Fruit fly (Drosophila melanogaster) whole organism, embryonic: Measurements from ENCODE around the gene Sirt6.

ENCODE experiments used
- Atf-2 ChIP-seq: fragments of 200-800 bp; sonication (Bioruptor generic); optimal IDR thresholded peaks from 2 replicates; lab custom pipeline; 2016; ENCODE audit warnings: missing biosample characterization, missing genetic modification characterization
- CG10267 ChIP-seq: fragments of 200-800 bp; sonication (Bioruptor generic); optimal IDR thresholded peaks from 2 replicates; lab custom pipeline; 2018; ENCODE audit warnings: missing biosample characterization, mild to moderate bottlenecking, missing genetic modification characterization, moderate library complexity
- CG10321 ChIP-seq: fragments of 200-800 bp; sonication (Bioruptor generic); IDR thresholded peaks from 2 replicates; pipeline ENCODE4 v1.3.6; 2022; ENCODE audit warnings: missing biosample characterization, missing genetic modification characterization
- CG10462 ChIP-seq: fragments of 200-800 bp; sonication (Bioruptor generic); optimal IDR thresholded peaks from 2 replicates; lab custom pipeline; 2016; ENCODE audit warnings: missing biosample characterization, missing genetic modification characterization
- CG10654 ChIP-seq: fragments of 200-800 bp; sonication (Bioruptor generic); optimal IDR thresholded peaks from 2 replicates; lab custom pipeline; 2016; ENCODE audit warnings: missing biosample characterization, missing genetic modification characterization
- CG10959 ChIP-seq: fragments of 200-800 bp; sonication (Bioruptor generic); IDR thresholded peaks from 2 replicates; pipeline ENCODE4 v1.3.6; 2022; ENCODE audit warnings: missing biosample characterization, missing genetic modification characterization
- CG11085 ChIP-seq: fragments of 200-800 bp; sonication (Bioruptor generic); IDR thresholded peaks from 2 replicates; pipeline ENCODE4 v1.3.6; 2022; ENCODE audit warnings: missing biosample characterization, missing genetic modification characterization
- CG11560 ChIP-seq: fragments of 200-800 bp; sonication (Bioruptor generic); IDR thresholded peaks from 3 replicates; pipeline ENCODE4 v1.3.6; 2022; ENCODE audit warnings: missing biosample characterization, missing genetic modification characterization
- CG13296 ChIP-seq: fragments of 200-800 bp; sonication (Bioruptor generic); optimal IDR thresholded peaks from 3 replicates; lab custom pipeline; 2018; ENCODE audit warnings: missing biosample characterization, mild to moderate bottlenecking, missing genetic modification characterization
- CG15479 ChIP-seq: fragments of 200-800 bp; sonication (Bioruptor generic); optimal IDR thresholded peaks from 3 replicates; lab custom pipeline; 2019; ENCODE audit warnings: missing biosample characterization, mild to moderate bottlenecking, missing genetic modification characterization, moderate library complexity
- CG17912 ChIP-seq: fragments of 200-800 bp; sonication (Bioruptor generic); optimal IDR thresholded peaks from 2 replicates; lab custom pipeline; 2018; ENCODE audit warnings: missing biosample characterization, mild to moderate bottlenecking, missing genetic modification characterization
- CG18262 ChIP-seq: fragments of 200-800 bp; optimal IDR thresholded peaks from 3 replicates; lab custom pipeline; 2019; ENCODE audit warnings: missing biosample characterization, mild to moderate bottlenecking, missing genetic modification characterization, moderate library complexity
- CG2120 ChIP-seq: fragments of 200-800 bp; sonication (Bioruptor generic); optimal IDR thresholded peaks from 3 replicates; lab custom pipeline; 2016; ENCODE audit warnings: missing biosample characterization, missing genetic modification characterization
- CG2712 ChIP-seq: fragments of 200-800 bp; optimal IDR thresholded peaks from 3 replicates; lab custom pipeline; 2019; ENCODE audit warnings: missing biosample characterization, mild to moderate bottlenecking, missing genetic modification characterization, moderate library complexity
- CG33557 ChIP-seq: fragments of 200-800 bp; sonication (Bioruptor generic); optimal IDR thresholded peaks from 2 replicates; lab custom pipeline; 2019; ENCODE audit warnings: missing biosample characterization, mild to moderate bottlenecking, missing genetic modification characterization, moderate library complexity
- CG34422 ChIP-seq: fragments of 200-800 bp; sonication (Bioruptor generic); IDR thresholded peaks from 3 replicates; pipeline ENCODE4 v1.3.6; 2022; ENCODE audit warnings: missing biosample characterization, missing genetic modification characterization
- CG3838 ChIP-seq: fragments of 200-800 bp; sonication (Bioruptor generic); optimal IDR thresholded peaks from 3 replicates; lab custom pipeline; 2016; ENCODE audit warnings: missing biosample characterization, missing genetic modification characterization
- CG3995 ChIP-seq: fragments of 200-800 bp; sonication (Bioruptor generic); optimal IDR thresholded peaks from 3 replicates; lab custom pipeline; 2016; ENCODE audit warnings: missing biosample characterization, missing genetic modification characterization
- CG42726 ChIP-seq: fragments of 200-800 bp; sonication (Bioruptor generic); IDR thresholded peaks from 2 replicates; pipeline ENCODE4 v1.3.6; 2022; ENCODE audit warnings: missing biosample characterization, missing genetic modification characterization; ENCODE audit not compliant: partially characterized antibody
- CG4730 ChIP-seq: fragments of 200-800 bp; sonication (Bioruptor generic); IDR thresholded peaks from 2 replicates; pipeline ENCODE4 v1.3.6; 2022; ENCODE audit warnings: missing biosample characterization, missing genetic modification characterization
- CG4820 ChIP-seq: fragments of 200-800 bp; sonication (Bioruptor generic); optimal IDR thresholded peaks from 3 replicates; lab custom pipeline; 2016; ENCODE audit warnings: missing biosample characterization, missing genetic modification characterization
- CG7786 ChIP-seq: fragments of 200-800 bp; sonication (Bioruptor generic); optimal IDR thresholded peaks from 2 replicates; lab custom pipeline; 2016; ENCODE audit warnings: missing biosample characterization, missing genetic modification characterization
- CG8290 ChIP-seq, 3 experiments: fragments of 200-800 bp; sonication (Bioruptor generic); optimal IDR thresholded peaks; 2 replicates each; lab custom pipeline; 2016 to 2019; ENCODE audit warnings: missing biosample characterization in 3 of 3, missing genetic modification characterization in 3 of 3, mild to moderate bottlenecking in 2 of 3, moderate library complexity in 1 of 3
- CG9215 ChIP-seq: fragments of 200-800 bp; sonication (Bioruptor generic); IDR thresholded peaks from 2 replicates; pipeline ENCODE4 v1.3.6; 2022; ENCODE audit warnings: missing biosample characterization, missing genetic modification characterization
- CG9437 ChIP-seq: fragments of 200-800 bp; sonication (Bioruptor generic); optimal IDR thresholded peaks from 2 replicates; lab custom pipeline; 2018; ENCODE audit warnings: missing biosample characterization, mild to moderate bottlenecking, missing genetic modification characterization
- CG9727 ChIP-seq: fragments of 200-800 bp; sonication (Bioruptor generic); optimal IDR thresholded peaks from 3 replicates; lab custom pipeline; 2017; ENCODE audit warnings: missing biosample characterization, mild to moderate bottlenecking, missing genetic modification characterization
- CrebB ChIP-seq: fragments of 200-800 bp; sonication (Bioruptor generic); optimal IDR thresholded peaks from 3 replicates; lab custom pipeline; 2018; ENCODE audit warnings: missing biosample characterization, mild to moderate bottlenecking, missing genetic modification characterization
- ERR ChIP-seq: fragments of 200-800 bp; sonication (Bioruptor generic); optimal IDR thresholded peaks from 2 replicates; lab custom pipeline; 2016; ENCODE audit warnings: missing biosample characterization, missing genetic modification characterization
- Eip74EF ChIP-seq, 2 experiments: fragments of 200-800 bp in 1 of 2; fragments of >200 bp in 1 of 2; sonication (Bioruptor generic) in 1 of 2; optimal IDR thresholded peaks; 2 replicates each; lab custom pipeline; 2017 to 2019; ENCODE audit warnings: missing biosample characterization in 2 of 2, missing genetic modification characterization in 2 of 2, mild to moderate bottlenecking in 1 of 2, moderate library complexity in 1 of 2
- Fer1 ChIP-seq: fragments of 200-800 bp; sonication (Bioruptor generic); optimal IDR thresholded peaks from 2 replicates; lab custom pipeline; 2017; ENCODE audit warnings: missing biosample characterization, mild to moderate bottlenecking, missing genetic modification characterization
- HLH3B ChIP-seq: fragments of 200-800 bp; sonication (Bioruptor generic); IDR thresholded peaks from 2 replicates; pipeline ENCODE4 v1.3.6; 2022; ENCODE audit warnings: missing biosample characterization, missing genetic modification characterization
- Hsf ChIP-seq: fragments of 200-800 bp; sonication (Bioruptor generic); optimal IDR thresholded peaks from 3 replicates; lab custom pipeline; 2016; ENCODE audit warnings: missing biosample characterization, missing genetic modification characterization
- Med ChIP-seq: fragments of 200-800 bp; sonication (Bioruptor generic); peaks from one replicate; lab custom pipeline; 2016; ENCODE audit warnings: missing biosample characterization, missing genetic modification characterization, mild to moderate bottlenecking, inconsistent platforms, moderate library complexity
- NC2α ChIP-seq: fragments of 200-800 bp; sonication (Bioruptor generic); optimal IDR thresholded peaks from 2 replicates; lab custom pipeline; 2016; ENCODE audit warnings: missing biosample characterization, missing genetic modification characterization
- Usf ChIP-seq: fragments of 200-800 bp; sonication (Bioruptor generic); optimal IDR thresholded peaks from 2 replicates; lab custom pipeline; 2017; ENCODE audit warnings: missing genotype, missing biosample characterization, missing genetic modification characterization
- ara ChIP-seq: fragments of 200-800 bp; sonication (Bioruptor generic); IDR thresholded peaks from 2 replicates; pipeline ENCODE4 v1.3.6; 2022; ENCODE audit warnings: missing biosample characterization, missing genetic modification characterization
- bsh ChIP-seq, 2 experiments: fragments of 200-800 bp; sonication (Bioruptor generic); optimal IDR thresholded peaks; 2 replicates each; lab custom pipeline; 2017 to 2018; ENCODE audit warnings: mild to moderate bottlenecking in 2 of 2, missing biosample characterization in 2 of 2, missing genetic modification characterization in 2 of 2, moderate library complexity in 1 of 2
- cas ChIP-seq: fragments of 200-800 bp; sonication (Bioruptor generic); IDR thresholded peaks from 2 replicates; pipeline ENCODE4 v1.3.6; 2022; ENCODE audit warnings: missing biosample characterization, missing genetic modification characterization
- esg ChIP-seq: fragments of 200-800 bp; sonication (Bioruptor generic); conservative IDR thresholded peaks from 2 replicates; pipeline ENCODE4 v1.3.6; 2022; ENCODE audit warnings: missing biosample characterization, missing genetic modification characterization
- gfzf ChIP-seq: fragments of 200-800 bp; sonication (Bioruptor generic); optimal IDR thresholded peaks from 2 replicates; lab custom pipeline; 2016; ENCODE audit warnings: missing biosample characterization, mild to moderate bottlenecking, missing genetic modification characterization, moderate library complexity
- h ChIP-seq: fragments of >200 bp; optimal IDR thresholded peaks from 2 replicates; lab custom pipeline; 2017
- ind ChIP-seq: fragments of 200-800 bp; sonication (Bioruptor generic); optimal IDR thresholded peaks from 3 replicates; lab custom pipeline; 2016; ENCODE audit warnings: missing biosample characterization, missing genetic modification characterization
- insv ChIP-seq, 2 experiments: fragments of 200-800 bp; sonication (Bioruptor generic); optimal IDR thresholded peaks; 3 replicates each; lab custom pipeline; 2016 to 2018; ENCODE audit warnings: missing biosample characterization in 2 of 2, missing genetic modification characterization in 2 of 2
- org-1 ChIP-seq: fragments of 200-800 bp; sonication (Bioruptor generic); optimal IDR thresholded peaks from 2 replicates; lab custom pipeline; 2017; ENCODE audit warnings: missing biosample characterization, missing genetic modification characterization
- prd ChIP-seq, 3 experiments: fragments of >200 bp in 2 of 3; fragments of 200-800 bp in 1 of 3; sonication (Bioruptor generic) in 1 of 3; optimal IDR thresholded peaks in 2 of 3; IDR thresholded peaks in 1 of 3; 2 replicates in 2 of 3; 3 replicates in 1 of 3; pipeline versions ENCODE4 v1.3.6 to Lab custom; 2017 to 2022; ENCODE audit warnings: missing biosample characterization in 1 of 3, missing genetic modification characterization in 1 of 3
- scrt ChIP-seq: fragments of 200-800 bp; sonication (Bioruptor generic); optimal IDR thresholded peaks from 2 replicates; lab custom pipeline; 2018; ENCODE audit warnings: missing biosample characterization, mild to moderate bottlenecking, missing genetic modification characterization, moderate library complexity
- sna ChIP-seq: fragments of 200-800 bp; sonication (Bioruptor generic); IDR thresholded peaks from 2 replicates; pipeline ENCODE4 v1.3.6; 2022; ENCODE audit warnings: missing biosample characterization, missing genetic modification characterization; ENCODE audit not compliant: partially characterized antibody
- tgo ChIP-seq: fragments of 200-800 bp; sonication (Bioruptor generic); IDR thresholded peaks from 3 replicates; pipeline ENCODE4 v1.3.6; 2022; ENCODE audit warnings: missing biosample characterization, missing genetic modification characterization
- tx ChIP-seq: fragments of 200-800 bp; sonication (Bioruptor generic); optimal IDR thresholded peaks from 2 replicates; lab custom pipeline; 2016; ENCODE audit warnings: missing biosample characterization, missing genetic modification characterization

Gene Sirt6

dm6 chr3R:10265552-10266137 lies 4.0 kb upstream of the Sirt6 start (continued):
- peak; percentile 56; the same call in 1 of the 2 replicates for TF ChIP-seq cas
- peak; percentile 44 for TF ChIP-seq CG2712 (tag; lab: Kevin White, UChicago)
- TF ChIP-seq CG10959 (GFP tag; lab: Robert Waterston, UW), result no peak
- peak; percentile 1 for TF ChIP-seq CG15479
- peak; percentile 5 for TF ChIP-seq tx (GFP tag; lab: Kevin White, UChicago)
- no peak for TF ChIP-seq ara (GFP tag; lab: Robert Waterston, UW)
- TF ChIP-seq gfzf (GFP tag; lab: Kevin White, UChicago), result no peak
- peak; percentile 61 for TF ChIP-seq Fer1 (GFP tag; lab: Kevin White, UChicago)
- TF ChIP-seq CG10654 (GFP tag; lab: Kevin White, UChicago), result no peak
- peak; percentile 29 for TF ChIP-seq Usf (GFP tag; lab: Kevin White, UChicago)
- no peak for TF ChIP-seq CG42726 (GFP tag; lab: Robert Waterston, UW)
- no peak for TF ChIP-seq h (lab: Kevin White, UChicago)
- TF ChIP-seq CG9215 (GFP tag; lab: Robert Waterston, UW), result peak; percentile 81
- TF ChIP-seq Med (GFP tag; lab: Kevin White, UChicago), result peak; percentile 93
- TF ChIP-seq CG4730 (GFP tag; lab: Robert Waterston, UW), result no peak
- peak; percentile 63 for TF ChIP-seq CG7786 (GFP tag; lab: Kevin White, UChicago)
- TF ChIP-seq bsh (GFP tag; optimal IDR thresholded peaks at IDR 0.05; lab: Kevin White, UChicago), result peak in 1 of 2 experiments; percentile 49
- no peak for TF ChIP-seq org-1 (GFP tag; lab: Kevin White, UChicago)
- no peak for TF ChIP-seq CG4820
- peak; percentile 83 for TF ChIP-seq CG2120 (GFP tag; lab: Kevin White, UChicago)
- TF ChIP-seq CG11560, result peak; percentile 56; the same call in 1 of the 3 replicates
- no peak for TF ChIP-seq CG3838 (GFP tag; lab: Kevin White, UChicago)
- no peak for TF ChIP-seq NC2α (GFP tag; lab: Kevin White, UChicago)
- TF ChIP-seq Eip74EF (GFP tag; optimal IDR thresholded peaks at IDR 0.05; lab: Kevin White, UChicago), result peak in 1 of 2 experiments; percentile 59
- peak; percentile 62; the same call in 2 of the 3 replicates for TF ChIP-seq tgo
- peak; percentile 5 for TF ChIP-seq CG3995 (GFP tag; lab: Kevin White, UChicago)
- TF ChIP-seq CG17912 (GFP tag; lab: Kevin White, UChicago), result no peak
- TF ChIP-seq CG34422 (GFP tag; lab: Robert Waterston, UW), result no peak; the same call in 2 of the 3 replicates
- TF ChIP-seq CG10321, result no peak
- peak; percentile 62 for TF ChIP-seq CG13296 (GFP tag; lab: Kevin White, UChicago)
- TF ChIP-seq Hsf, result peak; percentile 18
- TF ChIP-seq CG9437 (GFP tag; lab: Kevin White, UChicago), result peak; percentile 16
- TF ChIP-seq CG11085 (GFP tag; lab: Robert Waterston, UW), result 0 out of 2 replicates have a peak, but pooled peaks have one; percentile 39
- TF ChIP-seq HLH3B (GFP tag; lab: Robert Waterston, UW), result peak; percentile 27; the same call in 1 of the 2 replicates
- TF ChIP-seq scrt (GFP tag; lab: Kevin White, UChicago), result peak; percentile 24
- TF ChIP-seq CG10462 (GFP tag; lab: Kevin White, UChicago), result peak; percentile 27
- TF ChIP-seq esg (GFP tag; lab: Robert Waterston, UW), result peak; percentile 46; the same call in 1 of the 2 replicates
- TF ChIP-seq insv (GFP tag; optimal IDR thresholded peaks at IDR 0.05; lab: Kevin White, UChicago), result no peak
- TF ChIP-seq ERR (GFP tag; lab: Kevin White, UChicago), result no peak
- no peak for TF ChIP-seq CrebB
- TF ChIP-seq CG9727, result peak; percentile 51
- no peak for TF ChIP-seq CG33557 (GFP tag; lab: Kevin White, UChicago)
- peak; percentile 38 for TF ChIP-seq CG18262 (tag; lab: Kevin White, UChicago)
- TF ChIP-seq Atf-2, result no peak
- TF ChIP-seq CG10267 (tag; lab: Kevin White, UChicago), result peak; percentile 42
- no peak for TF ChIP-seq CG8290 (GFP tag; optimal IDR thresholded peaks at IDR 0.05; lab: Kevin White, UChicago)
- TF ChIP-seq CG8290 (tag; optimal IDR thresholded peaks at IDR 0.05; lab: Kevin White, UChicago), result peak in 1 of 2 experiments; percentile 78
- no peak for TF ChIP-seq prd (optimal IDR thresholded peaks at IDR 0.05; lab: Kevin White, UChicago)
- TF ChIP-seq prd (GFP tag; IDR thresholded peaks at IDR 0.05; lab: Robert Waterston, UW), result peak; percentile 73; the same call in 2 of the 3 replicates
- TF ChIP-seq ind (GFP tag; lab: Kevin White, UChicago), result peak; percentile 58
- TF ChIP-seq sna (GFP tag; lab: Robert Waterston, UW), result no peak
